Worm (Caenorhabditis elegans): Measurements from ENCODE around the gene ugt-1.

ce11 chrV:10418961-10419360 is 23.5 kb downstream of the ugt-1 start, which contains the start of gene F15H10.5:
- TF ChIP-seq ceh-30 (tag; optimal IDR thresholded peaks at IDR 0.05) (no peak), Y22D7AL.16 (tag; optimal IDR thresholded peaks at IDR 0.05) (no peak)

Measured in whole organism, late embryonic.